Fruit fly (Drosophila melanogaster) whole organism, wandering third instar larva: ENCODE data around the gene Ugt304A1.

Source experiments
- Abd-B ChIP-seq: fragments of >200 bp; optimal IDR thresholded peaks from 2 replicates; lab custom pipeline; 2017; ENCODE audit warnings: missing biosample characterization, missing genetic modification characterization
- CG32264 ChIP-seq: fragments of 200-800 bp; sonication (Bioruptor generic); optimal IDR thresholded peaks from 2 replicates; lab custom pipeline; 2016; ENCODE audit warnings: missing biosample characterization, missing genetic modification characterization
- CG9705 ChIP-seq: fragments of 200-800 bp; sonication (Bioruptor generic); optimal IDR thresholded peaks from 2 replicates; lab custom pipeline; 2018; ENCODE audit warnings: missing biosample characterization, mild to moderate bottlenecking, missing genetic modification characterization
- CrebA ChIP-seq: fragments of 200-800 bp; sonication (Bioruptor generic); optimal IDR thresholded peaks from 2 replicates; lab custom pipeline; 2016; ENCODE audit warnings: missing biosample characterization, mild to moderate bottlenecking, missing genetic modification characterization, borderline replicate concordance
- Dfd ChIP-seq: fragments of >200 bp; optimal IDR thresholded peaks from 2 replicates; lab custom pipeline; 2017; ENCODE audit warnings: missing biosample characterization, missing genetic modification characterization
- Dif ChIP-seq: fragments of 200-275, 200-300 bp; sonication (Bioruptor generic); optimal IDR thresholded peaks from 2 replicates; lab custom pipeline; 2018; ENCODE audit warnings: missing biosample characterization, missing genetic modification characterization; ENCODE audit not compliant: partially characterized antibody
- GATAd ChIP-seq: sonication (Bioruptor generic); optimal IDR thresholded peaks from 2 replicates; lab custom pipeline; 2016; ENCODE audit warnings: missing biosample characterization, missing genetic modification characterization
- HLH106 ChIP-seq: fragments of 200-800 bp; optimal IDR thresholded peaks from 3 replicates; lab custom pipeline; 2019; ENCODE audit warnings: missing biosample characterization, mild to moderate bottlenecking, missing genetic modification characterization, moderate library complexity
- Hnf4 ChIP-seq: fragments of 200-800 bp; sonication (Bioruptor generic); optimal IDR thresholded peaks from 2 replicates; lab custom pipeline; 2016; ENCODE audit warnings: missing biosample characterization, mild to moderate bottlenecking, missing genetic modification characterization
- Hr78 ChIP-seq: fragments of >200 bp; optimal IDR thresholded peaks from 2 replicates; lab custom pipeline; 2017; ENCODE audit warnings: missing biosample characterization, missing genetic modification characterization
- Hr83 ChIP-seq: fragments of 200-300 bp; sonication (Bioruptor generic); optimal IDR thresholded peaks from 2 replicates; lab custom pipeline; 2016; ENCODE audit warnings: missing biosample characterization, mild to moderate bottlenecking, missing genetic modification characterization, moderate library complexity; ENCODE audit not compliant: poor library complexity, severe bottlenecking
- Jra ChIP-seq: sonication (Bioruptor generic); optimal IDR thresholded peaks from 2 replicates; lab custom pipeline; 2016; ENCODE audit warnings: missing biosample characterization, missing genetic modification characterization
- Mio ChIP-seq: sonication (Bioruptor generic); optimal IDR thresholded peaks from 2 replicates; lab custom pipeline; 2016; ENCODE audit warnings: missing biosample characterization, missing genetic modification characterization
- Myc ChIP-seq: fragments of >200 bp; optimal IDR thresholded peaks from 2 replicates; lab custom pipeline; 2017
- N ChIP-seq: fragments of >200 bp; optimal IDR thresholded peaks from 2 replicates; lab custom pipeline; 2018; ENCODE audit warnings: missing biosample characterization, missing external identifiers, missing genetic modification characterization
- OdsH ChIP-seq: fragments of 200-800 bp; sonication (Bioruptor generic); optimal IDR thresholded peaks from 2 replicates; lab custom pipeline; 2016; ENCODE audit warnings: missing biosample characterization, mild to moderate bottlenecking, missing genetic modification characterization
- Rel ChIP-seq, 2 experiments: fragments of 200-800 bp; sonication (Bioruptor generic) in 1 of 2; optimal IDR thresholded peaks; 2 replicates in 1 of 2; 3 replicates in 1 of 2; lab custom pipeline; 2016 to 2019; ENCODE audit warnings: mild to moderate bottlenecking in 2 of 2, missing biosample characterization in 2 of 2, missing genetic modification characterization in 2 of 2, moderate library complexity in 1 of 2
- Sp1 ChIP-seq: fragments of 200-800 bp; sonication (Bioruptor generic); optimal IDR thresholded peaks from 3 replicates; lab custom pipeline; 2019; ENCODE audit warnings: missing biosample characterization, mild to moderate bottlenecking, missing genetic modification characterization, moderate library complexity
- Vsx2 ChIP-seq: fragments of 200-300, 225-300 bp; sonication (Bioruptor generic); optimal IDR thresholded peaks from 2 replicates; lab custom pipeline; 2018; ENCODE audit warnings: missing biosample characterization, missing genetic modification characterization; ENCODE audit not compliant: partially characterized antibody
- br ChIP-seq: fragments of 200-800 bp; sonication (Bioruptor generic); optimal IDR thresholded peaks from 2 replicates; lab custom pipeline; 2016; ENCODE audit warnings: missing biosample characterization, missing genetic modification characterization
- brk ChIP-seq: fragments of 200-800 bp; sonication (Bioruptor generic); optimal IDR thresholded peaks from 2 replicates; lab custom pipeline; 2016; ENCODE audit warnings: missing biosample characterization, mild to moderate bottlenecking, missing genetic modification characterization
- dl ChIP-seq, 2 experiments: fragments of 175-275, 200-275 bp in 1 of 2; fragments of 200-275 bp in 1 of 2; sonication (Bioruptor generic); optimal IDR thresholded peaks; lab custom pipeline; 2018; ENCODE audit warnings: mild to moderate bottlenecking in 2 of 2, missing biosample characterization in 2 of 2, missing genetic modification characterization in 2 of 2, moderate library complexity in 2 of 2; ENCODE audit not compliant: partially characterized antibody in 2 of 2, insufficient read depth in 1 of 2
- dmrt93B ChIP-seq: fragments of 200-800 bp; sonication (Bioruptor generic); optimal IDR thresholded peaks from 2 replicates; lab custom pipeline; 2018; ENCODE audit warnings: missing biosample characterization, mild to moderate bottlenecking, missing genetic modification characterization
- dsf ChIP-seq: sonication (Bioruptor generic); optimal IDR thresholded peaks from 2 replicates; lab custom pipeline; 2016; ENCODE audit warnings: missing biosample characterization, missing genetic modification characterization, borderline replicate concordance
- ey ChIP-seq: fragments of 200-800 bp; sonication (Bioruptor generic); optimal IDR thresholded peaks from 2 replicates; lab custom pipeline; 2016; ENCODE audit warnings: missing biosample characterization, missing genetic modification characterization
- foxo ChIP-seq, 2 experiments: fragments of 200-800 bp; sonication (Bioruptor generic); optimal IDR thresholded peaks; 2 replicates in 1 of 2; 3 replicates in 1 of 2; lab custom pipeline; 2016 to 2017; ENCODE audit warnings: missing biosample characterization in 2 of 2, missing genetic modification characterization in 2 of 2
- fru ChIP-seq: fragments of 200-800 bp; sonication (Bioruptor generic); optimal IDR thresholded peaks from 3 replicates; lab custom pipeline; 2016; ENCODE audit warnings: missing biosample characterization, mild to moderate bottlenecking, missing genetic modification characterization
- h ChIP-seq: fragments of 200-800 bp; sonication (Bioruptor generic); optimal IDR thresholded peaks from 3 replicates; lab custom pipeline; 2016; ENCODE audit warnings: missing biosample characterization, mild to moderate bottlenecking, missing genetic modification characterization
- jim ChIP-seq: fragments of 175-275, 200-325 bp; sonication (Bioruptor generic); optimal IDR thresholded peaks from 2 replicates; lab custom pipeline; 2016; ENCODE audit warnings: missing biosample characterization, mild to moderate bottlenecking, missing genetic modification characterization
- lola ChIP-seq: fragments of >200 bp; optimal IDR thresholded peaks from 2 replicates; lab custom pipeline; 2017; ENCODE audit warnings: missing biosample characterization, missing genetic modification characterization
- pan ChIP-seq: fragments of >200 bp; optimal IDR thresholded peaks from 2 replicates; lab custom pipeline; 2017
- psq ChIP-seq: fragments of 200-800 bp; sonication (Bioruptor generic); optimal IDR thresholded peaks from 3 replicates; lab custom pipeline; 2017; ENCODE audit warnings: missing biosample characterization, mild to moderate bottlenecking, missing genetic modification characterization, moderate library complexity
- rgr ChIP-seq: fragments of 200-800 bp; sonication (Bioruptor generic); optimal IDR thresholded peaks from 3 replicates; lab custom pipeline; 2016; ENCODE audit warnings: missing biosample characterization, mild to moderate bottlenecking, missing genetic modification characterization
- sage ChIP-seq: fragments of 200-800 bp; sonication (Bioruptor generic); optimal IDR thresholded peaks from 2 replicates; lab custom pipeline; 2016; ENCODE audit warnings: missing biosample characterization, mild to moderate bottlenecking, missing genetic modification characterization
- sv ChIP-seq: fragments of 200-800 bp; sonication (Bioruptor generic); optimal IDR thresholded peaks from 3 replicates; lab custom pipeline; 2016; ENCODE audit warnings: missing biosample characterization, missing genetic modification characterization
- tai ChIP-seq: sonication (Bioruptor generic); optimal IDR thresholded peaks from 2 replicates; lab custom pipeline; 2016; ENCODE audit warnings: missing biosample characterization, missing genetic modification characterization
- usp ChIP-seq: fragments of >200 bp; optimal IDR thresholded peaks from 2 replicates; lab custom pipeline; 2017; ENCODE audit warnings: missing biosample characterization, missing genetic modification characterization
- woc ChIP-seq: sonication (Bioruptor generic); optimal IDR thresholded peaks from 2 replicates; lab custom pipeline; 2016; ENCODE audit warnings: missing biosample characterization, mild to moderate bottlenecking, missing genetic modification characterization

Ugt304A1 gene

DNA sequence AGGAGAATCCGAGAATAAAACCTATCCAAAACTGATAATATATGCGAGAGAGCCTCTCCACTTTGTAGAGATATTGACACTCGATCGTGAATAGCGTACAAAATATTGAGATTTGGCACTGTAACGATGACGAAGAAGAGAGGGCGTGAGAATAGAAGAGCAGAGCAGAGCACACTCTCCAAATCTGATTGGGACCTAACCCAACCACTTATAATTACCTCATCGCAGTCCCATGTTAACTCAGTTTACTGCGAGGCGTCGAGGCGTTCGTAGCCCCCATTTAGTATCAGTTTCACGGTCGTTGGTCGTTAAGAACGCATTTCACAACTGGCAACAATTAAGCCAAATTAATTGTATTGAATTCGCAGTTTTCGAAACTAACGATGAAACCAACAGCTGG, 18.4 kb downstream of the Ugt304A1 start, which contains the start of gene Ugt302C1:
Gene Ugt302C1 (plus strand): TSS at position 241 of the 400 bp plus-strand sequence.
- TF ChIP-seq dmrt93B (GFP tag; lab: Kevin White, UChicago) (no peak), tai (GFP tag; lab: Kevin White, UChicago) (no peak), Dfd (GFP tag; lab: Kevin White, UChicago) (no peak), Myc (no peak), usp (no peak), N (no peak), h (peak; percentile 34), CrebA (GFP tag; lab: Kevin White, UChicago) (peak; percentile 1), fru (peak; percentile 80), Vsx2 (GFP tag; lab: Kevin White, UChicago) (peak; percentile 84), foxo (GFP tag; optimal IDR thresholded peaks at IDR 0.05; lab: Kevin White, UChicago) (peak in 1 of 2 experiments; percentile 16), ey (GFP tag; lab: Kevin White, UChicago) (no peak), Hr78 (GFP tag; lab: Kevin White, UChicago) (no peak), woc (no peak), brk (GFP tag; lab: Kevin White, UChicago) (peak; percentile 14), dsf (GFP tag; lab: Kevin White, UChicago) (no peak), HLH106 (no peak), Sp1 (GFP tag; lab: Kevin White, UChicago) (no peak), Jra (peak; percentile 68), psq (GFP tag; lab: Kevin White, UChicago) (peak; percentile 63), Hr83 (GFP tag; lab: Kevin White, UChicago) (no peak), Hnf4 (peak; percentile 25), OdsH (no peak), CG9705 (GFP tag; lab: Kevin White, UChicago) (no peak), GATAd (GFP tag; lab: Kevin White, UChicago) (no peak), Mio (GFP tag; lab: Kevin White, UChicago) (no peak), Abd-B (no peak), Rel (GFP tag; optimal IDR thresholded peaks at IDR 0.05; lab: Kevin White, UChicago) (no peak), Rel (tag; optimal IDR thresholded peaks at IDR 0.05; lab: Kevin White, UChicago) (no peak), pan (no peak), dl (GFP tag; optimal IDR thresholded peaks at IDR 0.05; lab: Kevin White, UChicago; ENCODE audit: insufficient read depth in 1 of 2, partially characterized antibody in 2 of 2) (peak; percentile 89 to 93), lola (GFP tag; lab: Kevin White, UChicago) (no peak), rgr (GFP tag; lab: Kevin White, UChicago) (peak; percentile 35), sv (GFP tag; lab: Kevin White, UChicago) (no peak), Dif (GFP tag; lab: Kevin White, UChicago) (peak; percentile 94), sage (GFP tag; lab: Kevin White, UChicago) (no peak), br (GFP tag; lab: Kevin White, UChicago) (peak; percentile 38), CG32264 (no peak), jim (GFP tag; lab: Kevin White, UChicago) (peak; percentile 2)

DNA sequence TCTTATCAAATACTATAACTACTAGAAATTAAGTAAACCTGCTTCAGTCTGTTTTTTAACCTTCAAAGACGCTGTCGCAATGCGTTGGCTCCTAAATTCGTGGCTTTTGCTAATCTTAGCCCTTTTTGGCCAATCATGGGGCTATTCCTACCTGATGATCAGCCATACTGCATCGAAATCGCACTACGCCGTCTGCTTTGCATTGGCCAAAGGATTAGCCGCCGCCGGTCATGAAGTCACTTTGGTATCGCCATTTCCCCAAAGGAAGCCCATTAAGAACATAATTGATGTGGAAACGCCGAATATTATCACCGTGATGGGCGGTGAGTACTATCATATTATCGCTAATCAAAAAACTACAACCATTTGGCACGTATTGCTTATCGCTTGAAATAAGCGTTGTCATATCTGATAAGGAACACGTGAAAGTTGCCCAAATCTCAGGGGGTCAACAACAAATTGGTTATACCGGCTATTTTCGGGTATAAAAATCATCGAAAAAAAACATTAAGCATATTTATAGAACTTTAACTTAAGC, 20.6 kb downstream of the Ugt304A1 start, which contains the start of gene Ugt302E1:
Gene Ugt302E1 (plus strand): TSS at position 51 of the 538 bp plus-strand sequence.
- TF ChIP-seq Mio (GFP tag; lab: Kevin White, UChicago) = no peak
- no peak for TF ChIP-seq Hnf4
- TF ChIP-seq CrebA (GFP tag; lab: Kevin White, UChicago) = no peak
- TF ChIP-seq Myc = no peak
- no peak for TF ChIP-seq h
- no peak for TF ChIP-seq fru
- no peak for TF ChIP-seq Hr78 (GFP tag; lab: Kevin White, UChicago)
- no peak for TF ChIP-seq tai (GFP tag; lab: Kevin White, UChicago)
- no peak for TF ChIP-seq HLH106
- no peak for TF ChIP-seq foxo (GFP tag; optimal IDR thresholded peaks at IDR 0.05; lab: Kevin White, UChicago)
- no peak for TF ChIP-seq sage (GFP tag; lab: Kevin White, UChicago)
- TF ChIP-seq CG9705 (GFP tag; lab: Kevin White, UChicago) = no peak
- no peak for TF ChIP-seq Sp1 (GFP tag; lab: Kevin White, UChicago)
- TF ChIP-seq Jra = no peak
- TF ChIP-seq usp = no peak
- no peak for TF ChIP-seq Hr83 (GFP tag; lab: Kevin White, UChicago)
- TF ChIP-seq ey (GFP tag; lab: Kevin White, UChicago) = no peak
- no peak for TF ChIP-seq Rel (GFP tag; optimal IDR thresholded peaks at IDR 0.05; lab: Kevin White, UChicago)
- TF ChIP-seq Rel (tag; optimal IDR thresholded peaks at IDR 0.05; lab: Kevin White, UChicago) = no peak
- no peak for TF ChIP-seq Dif (GFP tag; lab: Kevin White, UChicago)
